Fruit fly (Drosophila melanogaster) whole organism, embryonic: ENCODE data around the gene CG42240.

Source experiments
- Bgb ChIP-seq: fragments of 200-800 bp; sonication (Bioruptor generic); IDR thresholded peaks from 2 replicates; pipeline ENCODE4 v1.3.6; 2022; ENCODE audit warnings: missing biosample characterization, missing genetic modification characterization; ENCODE audit not compliant: partially characterized antibody
- Blimp-1 ChIP-seq: fragments of 200-800 bp; sonication (Bioruptor generic); optimal IDR thresholded peaks from 3 replicates; lab custom pipeline; 2018; ENCODE audit warnings: missing biosample characterization, missing genetic modification characterization, mild to moderate bottlenecking, moderate library complexity, missing genetic modification reagents
- CG11695 ChIP-seq: fragments of 200-800 bp; sonication (Bioruptor generic); IDR thresholded peaks from 3 replicates; pipeline ENCODE4 v1.3.6; 2022; ENCODE audit warnings: missing biosample characterization, missing genetic modification characterization
- CG13424 ChIP-seq: fragments of 200-800 bp; sonication (Bioruptor generic); optimal IDR thresholded peaks from 2 replicates; lab custom pipeline; 2019; ENCODE audit warnings: missing biosample characterization, mild to moderate bottlenecking, missing genetic modification characterization, moderate library complexity
- CG14965 ChIP-seq: fragments of 200-800 bp; sonication (Bioruptor generic); optimal IDR thresholded peaks from 2 replicates; lab custom pipeline; 2016; ENCODE audit warnings: missing biosample characterization, missing genetic modification characterization, borderline replicate concordance
- CG1529 ChIP-seq: fragments of 200-800 bp; sonication (Bioruptor generic); optimal IDR thresholded peaks from 3 replicates; lab custom pipeline; 2018; ENCODE audit warnings: missing biosample characterization, missing genetic modification characterization
- CG15479 ChIP-seq: fragments of 200-800 bp; sonication (Bioruptor generic); optimal IDR thresholded peaks from 3 replicates; lab custom pipeline; 2019; ENCODE audit warnings: missing biosample characterization, mild to moderate bottlenecking, missing genetic modification characterization, moderate library complexity
- CG16779 ChIP-seq: fragments of 200-800 bp; sonication (Bioruptor generic); IDR thresholded peaks from 2 replicates; pipeline ENCODE4 v1.3.6; 2022; ENCODE audit warnings: missing biosample characterization, missing genetic modification characterization
- CG17385 ChIP-seq: fragments of 200-800 bp; sonication (Bioruptor generic); optimal IDR thresholded peaks from 3 replicates; lab custom pipeline; 2018; ENCODE audit warnings: missing biosample characterization, mild to moderate bottlenecking, missing genetic modification characterization
- CG17802 ChIP-seq: fragments of 200-800 bp; sonication (Bioruptor generic); optimal IDR thresholded peaks from 2 replicates; lab custom pipeline; 2018; ENCODE audit warnings: missing biosample characterization, mild to moderate bottlenecking, missing genetic modification characterization, moderate library complexity
- CG18262 ChIP-seq: fragments of 200-800 bp; optimal IDR thresholded peaks from 3 replicates; lab custom pipeline; 2019; ENCODE audit warnings: missing biosample characterization, mild to moderate bottlenecking, missing genetic modification characterization, moderate library complexity
- CG2875 ChIP-seq: fragments of 200-800 bp; sonication (Bioruptor generic); optimal IDR thresholded peaks from 2 replicates; lab custom pipeline; 2017; ENCODE audit warnings: missing biosample characterization, mild to moderate bottlenecking, missing genetic modification characterization, missing genetic modification reagents
- CG31365 ChIP-seq: fragments of 200-800 bp; sonication (Bioruptor generic); optimal IDR thresholded peaks from 2 replicates; lab custom pipeline; 2018; ENCODE audit warnings: missing biosample characterization, mild to moderate bottlenecking, missing genetic modification characterization
- CG31441 ChIP-seq: fragments of 200-800 bp; sonication (Bioruptor generic); IDR thresholded peaks from 2 replicates; pipeline ENCODE4 v1.3.6; 2022; ENCODE audit warnings: missing biosample characterization, missing genetic modification characterization
- CG34422 ChIP-seq: fragments of 200-800 bp; sonication (Bioruptor generic); IDR thresholded peaks from 3 replicates; pipeline ENCODE4 v1.3.6; 2022; ENCODE audit warnings: missing biosample characterization, missing genetic modification characterization
- CG4282 ChIP-seq: fragments of 200-800 bp; sonication (Bioruptor generic); optimal IDR thresholded peaks from 2 replicates; lab custom pipeline; 2016; ENCODE audit warnings: missing biosample characterization, missing genetic modification characterization
- CG4360 ChIP-seq: fragments of 200-800 bp; sonication (Bioruptor generic); IDR thresholded peaks from 2 replicates; pipeline ENCODE4 v1.3.6; 2022; ENCODE audit warnings: missing biosample characterization, missing genetic modification characterization
- CG4424 ChIP-seq: fragments of 200-800 bp; sonication (Bioruptor generic); optimal IDR thresholded peaks from 3 replicates; lab custom pipeline; 2016; ENCODE audit warnings: missing biosample characterization, missing genetic modification characterization
- CG6765 ChIP-seq: fragments of 200-800 bp; sonication (Bioruptor generic); optimal IDR thresholded peaks from 3 replicates; lab custom pipeline; 2017; ENCODE audit warnings: missing biosample characterization, mild to moderate bottlenecking, missing genetic modification characterization
- CG6791 ChIP-seq: fragments of 200-800 bp; sonication (Bioruptor generic); IDR thresholded peaks from 3 replicates; pipeline ENCODE4 v1.3.6; 2022; ENCODE audit warnings: missing biosample characterization, missing genetic modification characterization; ENCODE audit not compliant: partially characterized antibody
- H15 ChIP-seq: fragments of 200-800 bp; sonication (Bioruptor generic); IDR thresholded peaks from 3 replicates; pipeline ENCODE4 v1.3.6; 2022; ENCODE audit warnings: missing biosample characterization, missing genetic modification characterization
- Hr78 ChIP-seq, 2 experiments: fragments of 200-800 bp in 1 of 2; fragments of >200 bp in 1 of 2; sonication (Bioruptor generic) in 1 of 2; optimal IDR thresholded peaks; 2 replicates each; lab custom pipeline; 2017 to 2019; ENCODE audit warnings: missing biosample characterization in 2 of 2, missing genetic modification characterization in 2 of 2, mild to moderate bottlenecking in 1 of 2, moderate library complexity in 1 of 2
- Jarid2 ChIP-seq: fragments of 200-800 bp; sonication (Bioruptor generic); optimal IDR thresholded peaks from 3 replicates; lab custom pipeline; 2017; ENCODE audit warnings: mild to moderate bottlenecking, missing biosample characterization, missing genetic modification reagents, missing genetic modification characterization
- Lim3 ChIP-seq: fragments of 200-800 bp; sonication (Bioruptor generic); IDR thresholded peaks from 2 replicates; pipeline ENCODE4 v1.3.6; 2022; ENCODE audit warnings: missing biosample characterization, missing genetic modification characterization
- MTF-1 ChIP-seq: fragments of 200-800 bp; sonication (Bioruptor generic); optimal IDR thresholded peaks from 2 replicates; lab custom pipeline; 2018; ENCODE audit warnings: missing biosample characterization, mild to moderate bottlenecking, missing genetic modification characterization, borderline replicate concordance
- NFAT ChIP-seq: fragments of 200-800 bp; sonication (Bioruptor generic); IDR thresholded peaks from 2 replicates; pipeline ENCODE4 v1.3.6; 2022; ENCODE audit warnings: missing biosample characterization, missing genetic modification characterization
- Oli ChIP-seq: fragments of 200-800 bp; sonication (Bioruptor generic); optimal IDR thresholded peaks from 2 replicates; lab custom pipeline; 2018; ENCODE audit warnings: missing biosample characterization, mild to moderate bottlenecking, missing genetic modification characterization, moderate library complexity
- Rx ChIP-seq: fragments of 200-800 bp; sonication (Bioruptor generic); IDR thresholded peaks from 2 replicates; pipeline ENCODE4 v1.3.6; 2022; ENCODE audit warnings: missing biosample characterization, missing genetic modification characterization
- Ssrp ChIP-seq: fragments of 200-800 bp; sonication (Bioruptor generic); optimal IDR thresholded peaks from 2 replicates; lab custom pipeline; 2018; ENCODE audit warnings: missing biosample characterization, mild to moderate bottlenecking, missing genetic modification characterization, moderate library complexity
- Taf1 ChIP-seq: fragments of 200-800 bp; sonication (Bioruptor generic); IDR thresholded peaks from 2 replicates; pipeline ENCODE4 v1.3.6; 2022; ENCODE audit warnings: missing biosample characterization, missing genetic modification characterization
- Usf ChIP-seq: fragments of 200-800 bp; sonication (Bioruptor generic); optimal IDR thresholded peaks from 2 replicates; lab custom pipeline; 2017; ENCODE audit warnings: missing genotype, missing biosample characterization, missing genetic modification characterization
- Xbp1 ChIP-seq: fragments of 200-800 bp; sonication (Bioruptor generic); optimal IDR thresholded peaks from 3 replicates; lab custom pipeline; 2016; ENCODE audit warnings: missing biosample characterization, mild to moderate bottlenecking, missing genetic modification characterization
- ash1 ChIP-seq: fragments of 200-800 bp; sonication (Bioruptor generic); optimal IDR thresholded peaks from 2 replicates; lab custom pipeline; 2018; ENCODE audit warnings: missing biosample characterization, mild to moderate bottlenecking, missing genetic modification characterization
- bowl ChIP-seq: fragments of 200-800 bp; sonication (Bioruptor generic); IDR thresholded peaks from 2 replicates; pipeline ENCODE4 v1.3.6; 2022; ENCODE audit warnings: missing biosample characterization, missing genetic modification characterization
- br ChIP-seq: fragments of >200 bp; optimal IDR thresholded peaks from 2 replicates; lab custom pipeline; 2017
- cato ChIP-seq: fragments of 200-800 bp; sonication (Bioruptor generic); optimal IDR thresholded peaks from 2 replicates; lab custom pipeline; 2016; ENCODE audit warnings: missing biosample characterization, missing genetic modification characterization, borderline replicate concordance
- dimm ChIP-seq: fragments of 200-800 bp; sonication (Bioruptor generic); IDR thresholded peaks from 2 replicates; pipeline ENCODE4 v1.3.6; 2022; ENCODE audit warnings: missing biosample characterization, missing genetic modification characterization
- disco-r ChIP-seq: fragments of 200-800 bp; sonication (Bioruptor generic); optimal IDR thresholded peaks from 2 replicates; lab custom pipeline; 2016; ENCODE audit warnings: missing biosample characterization, missing genetic modification characterization
- nerfin-2 ChIP-seq: fragments of 200-800 bp; sonication (Bioruptor generic); IDR thresholded peaks from 2 replicates; pipeline ENCODE4 v1.3.6; 2022; ENCODE audit warnings: missing biosample characterization, missing genetic modification characterization; ENCODE audit not compliant: partially characterized antibody
- peb ChIP-seq: fragments of 200-800 bp; sonication (Bioruptor generic); IDR thresholded peaks from 2 replicates; pipeline ENCODE4 v1.3.6; 2022; ENCODE audit warnings: missing biosample characterization, missing genetic modification characterization
- pfk ChIP-seq: fragments of 200-800 bp; sonication (Bioruptor generic); optimal IDR thresholded peaks from 2 replicates; lab custom pipeline; 2018; ENCODE audit warnings: missing biosample characterization, mild to moderate bottlenecking, missing genetic modification characterization, moderate library complexity
- prd ChIP-seq, 3 experiments: fragments of >200 bp in 2 of 3; fragments of 200-800 bp in 1 of 3; sonication (Bioruptor generic) in 1 of 3; optimal IDR thresholded peaks in 2 of 3; IDR thresholded peaks in 1 of 3; 2 replicates in 2 of 3; 3 replicates in 1 of 3; pipeline versions ENCODE4 v1.3.6 to Lab custom; 2017 to 2022; ENCODE audit warnings: missing biosample characterization in 1 of 3, missing genetic modification characterization in 1 of 3
- ro ChIP-seq: fragments of 200-800 bp; sonication (Bioruptor generic); IDR thresholded peaks from 2 replicates; pipeline ENCODE4 v1.3.6; 2022; ENCODE audit warnings: missing biosample characterization, missing genetic modification characterization
- sr ChIP-seq: fragments of 200-800 bp; sonication (Bioruptor generic); IDR thresholded peaks from 3 replicates; pipeline ENCODE4 v1.3.6; 2022; ENCODE audit warnings: missing biosample characterization, missing genetic modification characterization
- stc ChIP-seq: fragments of 200-800 bp; sonication (Bioruptor generic); IDR thresholded peaks from 2 replicates; pipeline ENCODE4 v1.3.6; 2022; ENCODE audit warnings: missing biosample characterization, missing genetic modification characterization
- tx ChIP-seq: fragments of 200-800 bp; sonication (Bioruptor generic); optimal IDR thresholded peaks from 2 replicates; lab custom pipeline; 2016; ENCODE audit warnings: missing biosample characterization, missing genetic modification characterization
- wek ChIP-seq: fragments of 200-800 bp; sonication (Bioruptor generic); optimal IDR thresholded peaks from 3 replicates; lab custom pipeline; 2018; ENCODE audit warnings: missing biosample characterization, mild to moderate bottlenecking, missing genetic modification characterization, moderate library complexity
- zfh1 ChIP-seq: fragments of 200-800 bp; sonication (Bioruptor generic); IDR thresholded peaks from 3 replicates; pipeline ENCODE4 v1.3.6; 2022; ENCODE audit warnings: missing biosample characterization, missing genetic modification characterization

Gene CG42240

dm6 chrX:6343786-6344537 is 13.3 kb downstream of the CG42240 start (continued):
- TF ChIP-seq CG17802 (tag; lab: Kevin White, UChicago) (no peak), NFAT (no peak; the same call in 1 of the 2 replicates), disco-r (no peak), Bgb (GFP tag; lab: Robert Waterston, UW) (peak; percentile 25; the same call in 1 of the 2 replicates), wek (GFP tag; lab: Kevin White, UChicago) (no peak), CG14965 (no peak), Ssrp (peak; percentile 9), CG31441 (GFP tag; lab: Robert Waterston, UW) (no peak), sr (GFP tag; lab: Robert Waterston, UW) (no peak; the same call in 2 of the 3 replicates), peb (GFP tag; lab: Robert Waterston, UW) (peak; percentile 74), CG18262 (peak; percentile 18), bowl (GFP tag; lab: Robert Waterston, UW) (peak; percentile 58; the same call in 1 of the 2 replicates), Blimp-1 (GFP tag; lab: Kevin White, UChicago) (peak; percentile 43), CG2875 (peak; percentile 11), CG6765 (GFP tag; lab: Kevin White, UChicago) (no peak), CG13424 (no peak), CG15479 (GFP tag; lab: Kevin White, UChicago) (no peak), Jarid2 (GFP tag; lab: Kevin White, UChicago) (peak; percentile 5), Hr78 (GFP tag; optimal IDR thresholded peaks at IDR 0.05; lab: Kevin White, UChicago) (peak in 1 of 2 experiments; percentile 27), tx (no peak), cato (GFP tag; lab: Kevin White, UChicago) (no peak), CG34422 (GFP tag; lab: Robert Waterston, UW) (peak; percentile 68; the same call in 1 of the 3 replicates), CG6791 (GFP tag; lab: Robert Waterston, UW) (no peak), CG4360 (GFP tag; lab: Robert Waterston, UW) (0 out of 2 replicates have a peak, but pooled peaks have one; percentile 41), CG4424 (GFP tag; lab: Kevin White, UChicago) (peak; percentile 9), zfh1 (peak; percentile 75; the same call in 2 of the 3 replicates), Oli (tag; lab: Kevin White, UChicago) (peak; percentile 10), dimm (GFP tag; lab: Robert Waterston, UW) (0 out of 2 replicates have a peak, but pooled peaks have one; percentile 25), Rx (GFP tag; lab: Robert Waterston, UW) (peak; percentile 67), CG1529 (GFP tag; lab: Kevin White, UChicago) (peak; percentile 15), MTF-1 (GFP tag; lab: Kevin White, UChicago) (peak; percentile 11), CG11695 (GFP tag; lab: Robert Waterston, UW) (peak; percentile 44; the same call in 1 of the 3 replicates), Usf (GFP tag; lab: Kevin White, UChicago) (no peak), br (no peak), CG16779 (GFP tag; lab: Robert Waterston, UW) (no peak), Taf1 (GFP tag; lab: Robert Waterston, UW) (no peak), Xbp1 (GFP tag; lab: Kevin White, UChicago) (peak; percentile 20), Lim3 (GFP tag; lab: Robert Waterston, UW) (0 out of 2 replicates have a peak, but pooled peaks have one; percentile 16), stc (peak; percentile 76), CG17385 (GFP tag; lab: Kevin White, UChicago) (peak; percentile 25), H15 (0 out of 3 replicates have a peak, but pooled peaks have one; percentile 54), prd (optimal IDR thresholded peaks at IDR 0.05; lab: Kevin White, UChicago) (no peak), prd (GFP tag; IDR thresholded peaks at IDR 0.05; lab: Robert Waterston, UW) (peak; percentile 70; the same call in 2 of the 3 replicates), pfk (GFP tag; lab: Kevin White, UChicago) (no peak), CG4282 (GFP tag; lab: Kevin White, UChicago) (no peak), CG31365 (tag; lab: Kevin White, UChicago) (no peak), ash1 (no peak), nerfin-2 (GFP tag; lab: Robert Waterston, UW) (no peak), ro (GFP tag; lab: Robert Waterston, UW) (peak; percentile 34; the same call in 1 of the 2 replicates)
